Worm (Caenorhabditis elegans) whole organism, L3 larva: ENCODE measurements around the gene C27F2.4.

ENCODE experiments used
- nhr-67 ChIP-seq: fragments of 150-350 bp; optimal IDR thresholded peaks from 2 replicates; lab custom pipeline; 2014; ENCODE audit warnings: missing biosample characterization, missing genetic modification characterization
- snpc-4 ChIP-seq: fragments of 150-350 bp; optimal IDR thresholded peaks from 2 replicates; lab custom pipeline; 2014; ENCODE audit warnings: missing biosample characterization, missing genetic modification characterization

ce11 chrIII:4939267-4939666 is 20.8 kb downstream of the C27F2.4 start, which contains the start of gene rpb-2:
- TF ChIP-seq nhr-67 (tag; lab: Kevin White, UChicago) (no peak), snpc-4 (tag; lab: Kevin White, UChicago) (no peak)
